Fruit fly (Drosophila melanogaster) whole organism, embryonic: ENCODE data around the gene comm.

Source experiments
- Awh ChIP-seq: fragments of 200-800 bp; sonication (Bioruptor generic); IDR thresholded peaks from 2 replicates; pipeline ENCODE4, ENCODE4 v1.3.6; 2022; ENCODE audit warnings: missing biosample characterization, missing genetic modification characterization
- B-H1 ChIP-seq: fragments of 200-800 bp; sonication (Bioruptor generic); IDR thresholded peaks from 3 replicates; pipeline ENCODE4 v1.3.6; 2022; ENCODE audit warnings: missing biosample characterization, missing genetic modification characterization
- C15 ChIP-seq: fragments of 200-800 bp; sonication (Bioruptor generic); IDR thresholded peaks from 3 replicates; pipeline ENCODE4 v1.3.6; 2022; ENCODE audit warnings: missing biosample characterization, missing genetic modification characterization
- CG10209 ChIP-seq: fragments of 200-800 bp; sonication (Bioruptor generic); optimal IDR thresholded peaks from 3 replicates; lab custom pipeline; 2017; ENCODE audit warnings: missing biosample characterization, mild to moderate bottlenecking, missing genetic modification characterization, missing genetic modification reagents
- CG10431 ChIP-seq: fragments of 200-800 bp; sonication (Bioruptor generic); optimal IDR thresholded peaks from 3 replicates; lab custom pipeline; 2018; ENCODE audit warnings: missing biosample characterization, mild to moderate bottlenecking, missing genetic modification characterization
- CG10565 ChIP-seq: fragments of 200-800 bp; sonication (Bioruptor generic); optimal IDR thresholded peaks from 3 replicates; lab custom pipeline; 2016; ENCODE audit warnings: missing biosample characterization, mild to moderate bottlenecking, missing genetic modification characterization
- CG10979 ChIP-seq: fragments of 200-800 bp; sonication (Bioruptor generic); optimal IDR thresholded peaks from 2 replicates; lab custom pipeline; 2018; ENCODE audit warnings: missing biosample characterization, mild to moderate bottlenecking, missing genetic modification characterization, moderate library complexity
- CG12104 ChIP-seq: fragments of 200-800 bp; sonication (Bioruptor generic); optimal IDR thresholded peaks from 3 replicates; lab custom pipeline; 2016; ENCODE audit warnings: missing biosample characterization, missing genetic modification characterization
- CG12942 ChIP-seq: fragments of 200-800 bp; sonication (Bioruptor generic); optimal IDR thresholded peaks from 3 replicates; lab custom pipeline; 2016; ENCODE audit warnings: missing biosample characterization, missing genetic modification characterization
- CG14014 ChIP-seq: fragments of 200-800 bp; sonication (Bioruptor generic); IDR thresholded peaks from 2 replicates; pipeline ENCODE4 v1.3.6; 2022; ENCODE audit warnings: missing biosample characterization, missing genetic modification characterization
- CG18599 ChIP-seq: fragments of 200-800 bp; sonication (Bioruptor generic); optimal IDR thresholded peaks from 3 replicates; lab custom pipeline; 2017; ENCODE audit warnings: missing biosample characterization, missing genetic modification characterization, mild to moderate bottlenecking, moderate library complexity, missing genetic modification reagents
- CG18619 ChIP-seq: fragments of 200-800 bp; sonication (Bioruptor generic); optimal IDR thresholded peaks from 3 replicates; lab custom pipeline; 2017; ENCODE audit warnings: missing biosample characterization, mild to moderate bottlenecking, missing genetic modification characterization
- CG31224 ChIP-seq: fragments of 200-800 bp; sonication (Bioruptor generic); IDR thresholded peaks from 2 replicates; pipeline ENCODE4 v1.3.6; 2022; ENCODE audit warnings: missing biosample characterization, missing genetic modification characterization
- CG33213 ChIP-seq: fragments of 200-800 bp; sonication (Bioruptor generic); optimal IDR thresholded peaks from 3 replicates; lab custom pipeline; 2016; ENCODE audit warnings: missing biosample characterization, missing genetic modification characterization
- CG33557 ChIP-seq: fragments of 200-800 bp; sonication (Bioruptor generic); optimal IDR thresholded peaks from 2 replicates; lab custom pipeline; 2019; ENCODE audit warnings: missing biosample characterization, mild to moderate bottlenecking, missing genetic modification characterization, moderate library complexity
- CG4360 ChIP-seq: fragments of 200-800 bp; sonication (Bioruptor generic); IDR thresholded peaks from 2 replicates; pipeline ENCODE4 v1.3.6; 2022; ENCODE audit warnings: missing biosample characterization, missing genetic modification characterization
- CG4617 ChIP-seq: fragments of 200-800 bp; sonication (Bioruptor generic); optimal IDR thresholded peaks from 3 replicates; lab custom pipeline; 2016; ENCODE audit warnings: missing biosample characterization, missing genetic modification characterization, borderline replicate concordance
- CG5180 ChIP-seq: fragments of 200-800 bp; sonication (Bioruptor generic); optimal IDR thresholded peaks from 3 replicates; lab custom pipeline; 2017; ENCODE audit warnings: missing biosample characterization, missing genetic modification characterization, mild to moderate bottlenecking, moderate library complexity, missing genetic modification reagents
- CG7928 ChIP-seq: fragments of 200-800 bp; sonication (Bioruptor generic); optimal IDR thresholded peaks from 2 replicates; lab custom pipeline; 2017; ENCODE audit warnings: missing biosample characterization, mild to moderate bottlenecking, missing genetic modification characterization
- CG8290 ChIP-seq, 3 experiments: fragments of 200-800 bp; sonication (Bioruptor generic); optimal IDR thresholded peaks; 2 replicates each; lab custom pipeline; 2016 to 2019; ENCODE audit warnings: missing biosample characterization in 3 of 3, missing genetic modification characterization in 3 of 3, mild to moderate bottlenecking in 2 of 3, moderate library complexity in 1 of 3
- CHES-1-like ChIP-seq: fragments of 200-800 bp; sonication (Bioruptor generic); optimal IDR thresholded peaks from 2 replicates; lab custom pipeline; 2016; ENCODE audit warnings: missing biosample characterization, missing genetic modification characterization
- CrebB ChIP-seq: fragments of 200-800 bp; sonication (Bioruptor generic); optimal IDR thresholded peaks from 3 replicates; lab custom pipeline; 2018; ENCODE audit warnings: missing biosample characterization, mild to moderate bottlenecking, missing genetic modification characterization
- Dek ChIP-seq: fragments of 200-800 bp; sonication (Bioruptor generic); optimal IDR thresholded peaks from 3 replicates; lab custom pipeline; 2019; ENCODE audit warnings: missing biosample characterization, mild to moderate bottlenecking, missing genetic modification characterization, moderate library complexity
- ERR ChIP-seq: fragments of 200-800 bp; sonication (Bioruptor generic); optimal IDR thresholded peaks from 2 replicates; lab custom pipeline; 2016; ENCODE audit warnings: missing biosample characterization, missing genetic modification characterization
- Fer1 ChIP-seq: fragments of 200-800 bp; sonication (Bioruptor generic); optimal IDR thresholded peaks from 2 replicates; lab custom pipeline; 2017; ENCODE audit warnings: missing biosample characterization, mild to moderate bottlenecking, missing genetic modification characterization
- H15 ChIP-seq: fragments of 200-800 bp; sonication (Bioruptor generic); IDR thresholded peaks from 3 replicates; pipeline ENCODE4 v1.3.6; 2022; ENCODE audit warnings: missing biosample characterization, missing genetic modification characterization
- Jarid2 ChIP-seq: fragments of 200-800 bp; sonication (Bioruptor generic); optimal IDR thresholded peaks from 3 replicates; lab custom pipeline; 2017; ENCODE audit warnings: mild to moderate bottlenecking, missing biosample characterization, missing genetic modification reagents, missing genetic modification characterization
- Lpt ChIP-seq: fragments of >200 bp; optimal IDR thresholded peaks from 2 replicates; lab custom pipeline; 2018; ENCODE audit warnings: missing biosample characterization, missing genetic modification characterization
- NK7.1 ChIP-seq: fragments of 200-800 bp; sonication (Bioruptor generic); optimal IDR thresholded peaks from 3 replicates; lab custom pipeline; 2016; ENCODE audit warnings: missing biosample characterization, missing genetic modification characterization
- Nf-YC ChIP-seq: fragments of 200-800 bp; optimal IDR thresholded peaks from 3 replicates; lab custom pipeline; 2019; ENCODE audit warnings: missing biosample characterization, mild to moderate bottlenecking, missing genetic modification characterization, moderate library complexity
- Side ChIP-seq: fragments of 200-800 bp; sonication (Bioruptor generic); optimal IDR thresholded peaks from 2 replicates; lab custom pipeline; 2016; ENCODE audit warnings: missing biosample characterization, missing genetic modification characterization
- Stat92E ChIP-seq, 3 experiments: fragments of >200 bp in 2 of 3; fragments of 200-800 bp in 1 of 3; sonication (Bioruptor generic) in 1 of 3; optimal IDR thresholded peaks; 2 replicates each; lab custom pipeline; 2017 to 2019; ENCODE audit warnings: missing biosample characterization in 3 of 3, missing genetic modification characterization in 3 of 3, mild to moderate bottlenecking in 1 of 3, moderate library complexity in 1 of 3
- aop ChIP-seq: fragments of 200-800 bp; sonication (Bioruptor generic); IDR thresholded peaks from 2 replicates; pipeline ENCODE4 v1.3.6; 2022; ENCODE audit warnings: missing biosample characterization, missing genetic modification characterization
- cas ChIP-seq: fragments of 200-800 bp; sonication (Bioruptor generic); IDR thresholded peaks from 2 replicates; pipeline ENCODE4 v1.3.6; 2022; ENCODE audit warnings: missing biosample characterization, missing genetic modification characterization
- ci ChIP-seq: fragments of 200-800 bp; sonication (Bioruptor generic); IDR thresholded peaks from 3 replicates; pipeline ENCODE4 v1.3.6; 2022; ENCODE audit warnings: missing biosample characterization, missing genetic modification characterization
- emc ChIP-seq: fragments of 200-800 bp; sonication (Bioruptor generic); optimal IDR thresholded peaks from 2 replicates; lab custom pipeline; 2016; ENCODE audit warnings: missing biosample characterization, missing genetic modification characterization
- ewg ChIP-seq: fragments of 200-800 bp; sonication (Bioruptor generic); optimal IDR thresholded peaks from 3 replicates; lab custom pipeline; 2017; ENCODE audit warnings: mild to moderate bottlenecking, missing biosample characterization, missing genetic modification reagents, missing genetic modification characterization
- gsb ChIP-seq: fragments of 200-800 bp; sonication (Bioruptor generic); IDR thresholded peaks from 2 replicates; pipeline ENCODE4 v1.3.6; 2022; ENCODE audit warnings: missing biosample characterization, missing genetic modification characterization
- lbe ChIP-seq: fragments of 200-800 bp; sonication (Bioruptor generic); optimal IDR thresholded peaks from 2 replicates; lab custom pipeline; 2016; ENCODE audit warnings: missing biosample characterization, mild to moderate bottlenecking, missing genetic modification characterization
- maf-S ChIP-seq: fragments of 200-800 bp; sonication (Bioruptor generic); optimal IDR thresholded peaks from 2 replicates; lab custom pipeline; 2016; ENCODE audit warnings: missing biosample characterization, missing genetic modification characterization
- odd ChIP-seq: fragments of 200-800 bp; sonication (Bioruptor generic); optimal IDR thresholded peaks from 2 replicates; lab custom pipeline; 2017; ENCODE audit warnings: missing biosample characterization, mild to moderate bottlenecking, missing genetic modification characterization
- pfk ChIP-seq: fragments of 200-800 bp; sonication (Bioruptor generic); optimal IDR thresholded peaks from 2 replicates; lab custom pipeline; 2018; ENCODE audit warnings: missing biosample characterization, mild to moderate bottlenecking, missing genetic modification characterization, moderate library complexity
- pita ChIP-seq: fragments of 200-800 bp; sonication (Bioruptor generic); optimal IDR thresholded peaks from 2 replicates; lab custom pipeline; 2017; ENCODE audit warnings: missing biosample characterization, mild to moderate bottlenecking, missing genetic modification characterization
- sens ChIP-seq: fragments of 200-800 bp; sonication (Bioruptor generic); peaks from one replicate; lab custom pipeline; 2016; ENCODE audit warnings: missing biosample characterization, missing genetic modification characterization
- slou ChIP-seq: fragments of 200-800 bp; sonication (Bioruptor generic); optimal IDR thresholded peaks from 3 replicates; lab custom pipeline; 2016; ENCODE audit warnings: missing biosample characterization, missing genetic modification characterization
- so ChIP-seq: fragments of 200-800 bp; sonication (Bioruptor generic); IDR thresholded peaks from 3 replicates; pipeline ENCODE4 v1.3.6; 2022; ENCODE audit warnings: missing biosample characterization, missing genetic modification characterization
- tll ChIP-seq, 2 experiments: fragments of 200-800 bp in 1 of 2; fragments of >200 bp in 1 of 2; sonication (Bioruptor generic) in 1 of 2; optimal IDR thresholded peaks; 2 replicates each; lab custom pipeline; 2017 to 2019; ENCODE audit warnings: missing biosample characterization in 2 of 2, missing genetic modification characterization in 2 of 2, mild to moderate bottlenecking in 1 of 2, moderate library complexity in 1 of 2
- vvl ChIP-seq: fragments of 200-800 bp; sonication (Bioruptor generic); IDR thresholded peaks from 2 replicates; pipeline ENCODE4 v1.3.6; 2022; ENCODE audit warnings: missing biosample characterization, missing genetic modification characterization
- wdn ChIP-seq: fragments of 200-800 bp; sonication (Bioruptor generic); IDR thresholded peaks from 2 replicates; pipeline ENCODE4 v1.3.6; 2022; ENCODE audit warnings: missing biosample characterization, missing genetic modification characterization
- zfh2 ChIP-seq: fragments of 200-800 bp; sonication (Bioruptor generic); optimal IDR thresholded peaks from 2 replicates; lab custom pipeline; 2016; ENCODE audit warnings: missing biosample characterization, missing genetic modification characterization

The comm gene

dm6 chr3L:15713932-15714492 is 14.2 kb downstream of the comm start (continued):
- TF ChIP-seq Stat92E (GFP tag; optimal IDR thresholded peaks at IDR 0.05; lab: Kevin White, UChicago) (no peak), Lpt (GFP tag; lab: Kevin White, UChicago) (no peak), CG7928 (GFP tag; lab: Kevin White, UChicago) (no peak), CG31224 (GFP tag; lab: Robert Waterston, UW) (no peak), CG14014 (GFP tag; lab: Robert Waterston, UW) (peak; percentile 47; the same call in 1 of the 2 replicates), wdn (no peak), CG12942 (GFP tag; lab: Kevin White, UChicago) (peak; percentile 41), CHES-1-like (peak; percentile 70), ERR (GFP tag; lab: Kevin White, UChicago) (no peak), Dek (tag; lab: Kevin White, UChicago) (no peak), CG4617 (GFP tag; lab: Kevin White, UChicago) (peak; percentile 12), pita (GFP tag; lab: Kevin White, UChicago) (no peak), Side (GFP tag; lab: Kevin White, UChicago) (peak; percentile 73), pfk (no peak), B-H1 (GFP tag; lab: Robert Waterston, UW) (no peak; the same call in 2 of the 3 replicates), CrebB (peak; percentile 67), zfh2 (GFP tag; lab: Kevin White, UChicago) (no peak), aop (no peak), lbe (GFP tag; lab: Kevin White, UChicago) (no peak), CG33213 (GFP tag; lab: Kevin White, UChicago) (peak; percentile 77), emc (GFP tag; lab: Kevin White, UChicago) (no peak), so (GFP tag; lab: Robert Waterston, UW) (0 out of 3 replicates have a peak, but pooled peaks have one; percentile 62), ci (GFP tag; lab: Robert Waterston, UW) (peak; percentile 68), odd (GFP tag; lab: Kevin White, UChicago) (peak; percentile 41), maf-S (GFP tag; lab: Kevin White, UChicago) (peak; percentile 48), CG33557 (GFP tag; lab: Kevin White, UChicago) (no peak), slou (GFP tag; lab: Kevin White, UChicago) (no peak), cas (GFP tag; lab: Robert Waterston, UW) (no peak), H15 (GFP tag; lab: Robert Waterston, UW) (no peak), Fer1 (GFP tag; lab: Kevin White, UChicago) (peak; percentile 69), Nf-YC (tag; lab: Kevin White, UChicago) (no peak), C15 (GFP tag; lab: Robert Waterston, UW) (no peak), CG4360 (GFP tag; lab: Robert Waterston, UW) (peak; percentile 60), Jarid2 (peak; percentile 38), CG8290 (GFP tag; optimal IDR thresholded peaks at IDR 0.05; lab: Kevin White, UChicago) (peak; percentile 56), CG8290 (tag; optimal IDR thresholded peaks at IDR 0.05; lab: Kevin White, UChicago) (peak in 1 of 2 experiments; percentile 65), gsb (GFP tag; lab: Robert Waterston, UW) (peak; percentile 50; the same call in 1 of the 2 replicates), ewg (GFP tag; lab: Kevin White, UChicago) (peak; percentile 5), CG10979 (no peak), CG10209 (peak; percentile 77), vvl (GFP tag; lab: Robert Waterston, UW) (peak; percentile 56; the same call in 1 of the 2 replicates), CG18599 (GFP tag; lab: Kevin White, UChicago) (peak; percentile 73), sens (peak; percentile 97), tll (GFP tag; optimal IDR thresholded peaks at IDR 0.05; lab: Kevin White, UChicago) (peak in 1 of 2 experiments; percentile 64), NK7.1 (GFP tag; lab: Kevin White, UChicago) (peak; percentile 30), CG10431 (GFP tag; lab: Kevin White, UChicago) (no peak), CG12104 (GFP tag; lab: Kevin White, UChicago) (peak; percentile 35), CG5180 (GFP tag; lab: Kevin White, UChicago) (peak; percentile 34), Awh (peak; percentile 71), CG10565 (GFP tag; lab: Kevin White, UChicago) (no peak), CG18619 (GFP tag; lab: Kevin White, UChicago) (peak; percentile 58)
